Fruit fly (Drosophila melanogaster) whole organism, embryonic: ENCODE data around the gene CG8329.

Experiments used
- CG6175 ChIP-seq: fragments of 200-800 bp; sonication (Bioruptor generic); IDR thresholded peaks from 3 replicates; pipeline ENCODE4 v1.3.6; 2022; ENCODE audit warnings: missing biosample characterization, missing genetic modification characterization
- CG8388 ChIP-seq: fragments of 200-800 bp; sonication (Bioruptor generic); optimal IDR thresholded peaks from 2 replicates; lab custom pipeline; 2019; ENCODE audit warnings: missing biosample characterization, mild to moderate bottlenecking, missing genetic modification characterization, moderate library complexity
- usp ChIP-seq: fragments of >200 bp; optimal IDR thresholded peaks from 2 replicates; lab custom pipeline; 2017; ENCODE audit warnings: missing biosample characterization, missing genetic modification characterization

DNA sequence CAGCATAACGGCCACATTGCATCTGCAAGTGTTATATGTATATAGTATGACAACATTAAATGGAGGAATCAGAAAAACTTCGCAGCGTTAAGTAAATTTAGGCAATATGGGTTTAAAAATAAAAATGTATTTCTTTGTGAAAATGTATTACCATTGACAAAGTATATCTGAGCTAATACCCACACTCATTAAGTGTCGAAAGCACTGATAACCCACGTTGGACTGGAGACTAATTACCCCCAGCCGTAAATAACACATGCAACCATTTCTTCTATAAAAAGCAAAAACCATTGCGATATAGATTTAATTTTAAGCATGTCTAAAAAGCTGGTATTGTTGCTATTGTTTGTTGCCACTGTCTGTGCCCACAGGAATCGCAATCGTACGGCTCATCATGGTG is at the start of gene CG8329:
- TF ChIP-seq CG8388 (GFP tag; lab: Kevin White, UChicago) (no peak), usp (GFP tag; lab: Kevin White, UChicago) (no peak), CG6175 (GFP tag; lab: Robert Waterston, UW) (no peak)
